Worm (Caenorhabditis elegans) whole organism, late embryonic: ENCODE data around the gene Y37H2A.13.

Experiments used
- C08G9.2 ChIP-seq: sonication (generic microtip); optimal IDR thresholded peaks from 2 replicates; lab custom pipeline; 2016; ENCODE audit warnings: mild to moderate bottlenecking, missing genetic modification characterization, moderate library complexity, missing compliant biosample characterization
- K02D7.2 ChIP-seq: sonication (generic microtip); optimal IDR thresholded peaks from 2 replicates; lab custom pipeline; 2017; ENCODE audit warnings: mild to moderate bottlenecking, missing genetic modification characterization, missing compliant biosample characterization
- ceh-18 ChIP-seq: sonication (generic microtip); optimal IDR thresholded peaks from 2 replicates; lab custom pipeline; 2016; ENCODE audit warnings: missing genetic modification characterization, missing compliant biosample characterization
- ceh-24 ChIP-seq: sonication (generic microtip); optimal IDR thresholded peaks from 2 replicates; lab custom pipeline; 2016; ENCODE audit warnings: mild to moderate bottlenecking, missing genetic modification characterization, missing compliant biosample characterization
- ceh-30 ChIP-seq: fragments of 150-350 bp; optimal IDR thresholded peaks from 2 replicates; lab custom pipeline; 2014; ENCODE audit warnings: missing biosample characterization, missing genetic modification characterization
- gmeb-2 ChIP-seq: sonication (generic microtip); optimal IDR thresholded peaks from 2 replicates; lab custom pipeline; 2016; ENCODE audit warnings: missing genetic modification characterization, inconsistent platforms, missing compliant biosample characterization
- hlh-6 ChIP-seq: sonication (generic microtip); optimal IDR thresholded peaks from 2 replicates; lab custom pipeline; 2016; ENCODE audit warnings: missing genotype, missing genetic modification characterization, missing compliant biosample characterization
- lim-6 ChIP-seq: sonication (generic microtip); optimal IDR thresholded peaks from 2 replicates; lab custom pipeline; 2016; ENCODE audit warnings: missing genetic modification characterization, missing compliant biosample characterization
- lin-11 ChIP-seq: fragments of 200-800 bp; sonication (Bioruptor generic); optimal IDR thresholded peaks from 2 replicates; lab custom pipeline; 2018; ENCODE audit warnings: mild to moderate bottlenecking, missing genetic modification characterization, missing compliant biosample characterization
- pha-4 ChIP-seq: fragments of 150-350 bp; optimal IDR thresholded peaks from 2 replicates; lab custom pipeline; 2018; ENCODE audit warnings: missing biosample characterization, missing genetic modification reagents, missing genetic modification characterization
- sdc-2 ChIP-seq: sonication (generic microtip); optimal IDR thresholded peaks from 2 replicates; lab custom pipeline; 2016; ENCODE audit warnings: missing genotype, missing genetic modification characterization, missing compliant biosample characterization
- syd-9 ChIP-seq: sonication (generic microtip); optimal IDR thresholded peaks from 2 replicates; lab custom pipeline; 2016; ENCODE audit warnings: mild to moderate bottlenecking, missing genetic modification characterization, moderate library complexity, missing compliant biosample characterization
- tbx-2 ChIP-seq: sonication (generic microtip); optimal IDR thresholded peaks from 2 replicates; lab custom pipeline; 2016; ENCODE audit warnings: missing genetic modification characterization, missing compliant biosample characterization
- unc-86 ChIP-seq: sonication (generic microtip); optimal IDR thresholded peaks from 2 replicates; lab custom pipeline; 2016; ENCODE audit warnings: missing genetic modification characterization, missing compliant biosample characterization

DNA sequence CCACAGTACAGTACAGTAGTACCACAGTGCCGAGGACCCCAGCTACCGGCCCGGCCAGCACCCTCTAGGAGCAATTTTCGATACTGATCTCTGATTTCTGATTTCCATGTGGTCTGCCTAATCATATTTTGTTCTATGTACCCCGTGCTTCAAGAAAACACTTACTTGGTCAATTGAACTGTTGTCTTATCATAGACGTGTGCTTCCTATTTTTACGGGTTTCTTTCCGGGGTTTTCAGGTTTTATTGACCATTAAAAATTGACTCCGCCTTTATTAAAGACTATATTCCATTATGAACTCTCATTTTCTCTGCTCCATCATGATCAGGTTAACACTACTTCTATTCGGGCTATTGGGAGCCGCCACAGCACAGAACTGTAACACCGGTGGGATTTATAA lies 15.1 kb downstream of the Y37H2A.13 start, which contains the start of gene clec-48:
- TF ChIP-seq hlh-6 (tag; lab: Kevin White, UChicago) (no peak), lin-11 (tag; lab: Kevin White, UChicago) (no peak), pha-4 (no peak), unc-86 (tag; lab: Kevin White, UChicago) (no peak), tbx-2 (tag; lab: Kevin White, UChicago) (no peak), ceh-18 (tag; lab: Kevin White, UChicago) (no peak), lim-6 (no peak), C08G9.2 (tag; lab: Kevin White, UChicago) (no peak), K02D7.2 (tag; lab: Kevin White, UChicago) (no peak), ceh-24 (tag; lab: Kevin White, UChicago) (no peak), gmeb-2 (no peak), syd-9 (no peak), ceh-30 (no peak), sdc-2 (tag; lab: Kevin White, UChicago) (no peak)
